Fruit fly (Drosophila melanogaster): ENCODE results near the gene OtopLb.

- TF ChIP-seq pan (optimal IDR thresholded peaks at IDR 0.05) (no peak), OdsH (GFP tag; optimal IDR thresholded peaks at IDR 0.05) (no peak), psq (GFP tag; optimal IDR thresholded peaks at IDR 0.05) (no peak), dl (GFP tag; optimal IDR thresholded peaks at IDR 0.05; ENCODE audit: insufficient read depth in 1 of 2, partially characterized antibody in 2 of 2) (no peak), Hnf4 (GFP tag; optimal IDR thresholded peaks at IDR 0.05) (no peak), Vsx2 (GFP tag; optimal IDR thresholded peaks at IDR 0.05; ENCODE audit: partially characterized antibody) (no peak), brk (GFP tag; optimal IDR thresholded peaks at IDR 0.05) (no peak)
Observed at dm6 chr2L:3294572-3294971, 14.2 kb upstream of the OtopLb start, which contains the start of gene CG9664.

Data from whole organism, wandering third instar larva.